Fruit fly (Drosophila melanogaster) whole organism, embryonic: ENCODE results near the gene caps.

Source experiments
- Atf-2 ChIP-seq: fragments of 200-800 bp; sonication (Bioruptor generic); optimal IDR thresholded peaks from 2 replicates; lab custom pipeline; 2016; ENCODE audit warnings: missing biosample characterization, missing genetic modification characterization
- B-H1 ChIP-seq: fragments of 200-800 bp; sonication (Bioruptor generic); IDR thresholded peaks from 3 replicates; pipeline ENCODE4 v1.3.6; 2022; ENCODE audit warnings: missing biosample characterization, missing genetic modification characterization
- CG10654 ChIP-seq: fragments of 200-800 bp; sonication (Bioruptor generic); optimal IDR thresholded peaks from 2 replicates; lab custom pipeline; 2016; ENCODE audit warnings: missing biosample characterization, missing genetic modification characterization
- CG10979 ChIP-seq: fragments of 200-800 bp; sonication (Bioruptor generic); optimal IDR thresholded peaks from 2 replicates; lab custom pipeline; 2018; ENCODE audit warnings: missing biosample characterization, mild to moderate bottlenecking, missing genetic modification characterization, moderate library complexity
- CG12219 ChIP-seq: fragments of 200-800 bp; sonication (Bioruptor generic); optimal IDR thresholded peaks from 3 replicates; lab custom pipeline; 2018; ENCODE audit warnings: missing biosample characterization, mild to moderate bottlenecking, missing genetic modification characterization
- CG12236 ChIP-seq: fragments of 200-800 bp; sonication (Bioruptor generic); optimal IDR thresholded peaks from 2 replicates; lab custom pipeline; 2016; ENCODE audit warnings: missing biosample characterization, missing genetic modification characterization
- CG13123 ChIP-seq: fragments of 200-800 bp; sonication (Bioruptor generic); optimal IDR thresholded peaks from 2 replicates; lab custom pipeline; 2016; ENCODE audit warnings: missing biosample characterization, missing genetic modification characterization
- CG13894 ChIP-seq: fragments of 200-800 bp; sonication (Bioruptor generic); optimal IDR thresholded peaks from 3 replicates; lab custom pipeline; 2018; ENCODE audit warnings: missing biosample characterization, mild to moderate bottlenecking, missing genetic modification characterization, moderate library complexity
- CG14710 ChIP-seq: fragments of 200-800 bp; sonication (Bioruptor generic); optimal IDR thresholded peaks from 3 replicates; lab custom pipeline; 2019; ENCODE audit warnings: missing biosample characterization, mild to moderate bottlenecking, missing genetic modification characterization, moderate library complexity
- CG15011 ChIP-seq: fragments of 200-800 bp; sonication (Bioruptor generic); optimal IDR thresholded peaks from 3 replicates; lab custom pipeline; 2018; ENCODE audit warnings: missing biosample characterization, mild to moderate bottlenecking, missing genetic modification characterization
- CG15514 ChIP-seq: fragments of 200-800 bp; sonication (Bioruptor generic); optimal IDR thresholded peaks from 3 replicates; lab custom pipeline; 2017; ENCODE audit warnings: missing biosample characterization, missing genetic modification characterization, mild to moderate bottlenecking, moderate library complexity, missing genetic modification reagents
- CG17385 ChIP-seq: fragments of 200-800 bp; sonication (Bioruptor generic); optimal IDR thresholded peaks from 3 replicates; lab custom pipeline; 2018; ENCODE audit warnings: missing biosample characterization, mild to moderate bottlenecking, missing genetic modification characterization
- CG17612 ChIP-seq: fragments of 200-800 bp; sonication (Bioruptor generic); IDR thresholded peaks from 2 replicates; pipeline ENCODE4 v1.3.6; 2022; ENCODE audit warnings: missing biosample characterization, missing genetic modification characterization
- CG18011 ChIP-seq: fragments of 200-800 bp; sonication (Bioruptor generic); optimal IDR thresholded peaks from 2 replicates; lab custom pipeline; 2017; ENCODE audit warnings: missing biosample characterization, missing genetic modification characterization, mild to moderate bottlenecking, moderate library complexity, missing genotype
- CG1832 ChIP-seq: fragments of 200-800 bp; sonication (Bioruptor generic); optimal IDR thresholded peaks from 2 replicates; lab custom pipeline; 2017; ENCODE audit warnings: missing biosample characterization, mild to moderate bottlenecking, missing genetic modification characterization, inconsistent platforms
- CG2129 ChIP-seq: fragments of 200-800 bp; sonication (Bioruptor generic); IDR thresholded peaks from 2 replicates; pipeline ENCODE4 v1.3.6; 2022; ENCODE audit warnings: missing biosample characterization, missing genetic modification characterization; ENCODE audit not compliant: partially characterized antibody
- CG30403 ChIP-seq: fragments of 200-800 bp; sonication (Bioruptor generic); optimal IDR thresholded peaks from 3 replicates; lab custom pipeline; 2016; ENCODE audit warnings: missing biosample characterization, missing genetic modification characterization
- CG31441 ChIP-seq: fragments of 200-800 bp; sonication (Bioruptor generic); IDR thresholded peaks from 2 replicates; pipeline ENCODE4 v1.3.6; 2022; ENCODE audit warnings: missing biosample characterization, missing genetic modification characterization
- CG3847 ChIP-seq: fragments of 200-800 bp; sonication (Bioruptor generic); IDR thresholded peaks from 2 replicates; pipeline ENCODE4 v1.3.6; 2022; ENCODE audit warnings: missing biosample characterization, missing genetic modification characterization
- CG43689 ChIP-seq: fragments of 200-800 bp; sonication (Bioruptor generic); IDR thresholded peaks from 2 replicates; pipeline ENCODE4 v1.3.6; 2022; ENCODE audit warnings: missing biosample characterization, missing genetic modification characterization
- CG7786 ChIP-seq: fragments of 200-800 bp; sonication (Bioruptor generic); optimal IDR thresholded peaks from 2 replicates; lab custom pipeline; 2016; ENCODE audit warnings: missing biosample characterization, missing genetic modification characterization
- CG7963 ChIP-seq: fragments of 200-800 bp; sonication (Bioruptor generic); IDR thresholded peaks from 3 replicates; pipeline ENCODE4 v1.3.6; 2022; ENCODE audit warnings: missing biosample characterization, missing genetic modification characterization; ENCODE audit not compliant: partially characterized antibody
- CG8281 ChIP-seq: fragments of 200-800 bp; sonication (Bioruptor generic); optimal IDR thresholded peaks from 2 replicates; lab custom pipeline; 2018; ENCODE audit warnings: missing biosample characterization, mild to moderate bottlenecking, missing genetic modification characterization, moderate library complexity
- CG9437 ChIP-seq: fragments of 200-800 bp; sonication (Bioruptor generic); optimal IDR thresholded peaks from 2 replicates; lab custom pipeline; 2018; ENCODE audit warnings: missing biosample characterization, mild to moderate bottlenecking, missing genetic modification characterization
- Dfd ChIP-seq, 2 experiments: fragments of >200 bp; optimal IDR thresholded peaks; 2 replicates each; lab custom pipeline; 2017; ENCODE audit warnings: missing biosample characterization in 2 of 2, missing genetic modification characterization in 2 of 2
- Dip2 ChIP-seq: fragments of 200-800 bp; sonication (Bioruptor generic); IDR thresholded peaks from 2 replicates; pipeline ENCODE4 v1.3.6; 2022; ENCODE audit warnings: missing biosample characterization, missing genetic modification characterization
- Dip3 ChIP-seq: fragments of 200-800 bp; sonication (Bioruptor generic); optimal IDR thresholded peaks from 3 replicates; lab custom pipeline; 2016; ENCODE audit warnings: missing biosample characterization, missing genetic modification characterization
- ERR ChIP-seq: fragments of 200-800 bp; sonication (Bioruptor generic); optimal IDR thresholded peaks from 2 replicates; lab custom pipeline; 2016; ENCODE audit warnings: missing biosample characterization, missing genetic modification characterization
- HLH4C ChIP-seq: fragments of 200-800 bp; sonication (Bioruptor generic); IDR thresholded peaks from 3 replicates; pipeline ENCODE4 v1.3.6; 2022; ENCODE audit warnings: missing biosample characterization, missing genetic modification characterization; ENCODE audit not compliant: partially characterized antibody
- HLH54F ChIP-seq: fragments of 200-800 bp; sonication (Bioruptor generic); optimal IDR thresholded peaks from 3 replicates; lab custom pipeline; 2016; ENCODE audit warnings: missing biosample characterization, missing genetic modification characterization
- Hmr ChIP-seq: fragments of 200-800 bp; sonication (Bioruptor generic); optimal IDR thresholded peaks from 3 replicates; lab custom pipeline; 2017; ENCODE audit warnings: mild to moderate bottlenecking, missing biosample characterization, missing genetic modification reagents, missing genetic modification characterization
- Jarid2 ChIP-seq: fragments of 200-800 bp; sonication (Bioruptor generic); optimal IDR thresholded peaks from 3 replicates; lab custom pipeline; 2017; ENCODE audit warnings: mild to moderate bottlenecking, missing biosample characterization, missing genetic modification reagents, missing genetic modification characterization
- Kr ChIP-seq: fragments of 200-800 bp; sonication (Bioruptor generic); optimal IDR thresholded peaks from 2 replicates; lab custom pipeline; 2017; ENCODE audit warnings: missing biosample characterization, mild to moderate bottlenecking, missing genetic modification characterization
- Med ChIP-seq: fragments of 200-800 bp; sonication (Bioruptor generic); peaks from one replicate; lab custom pipeline; 2016; ENCODE audit warnings: missing biosample characterization, missing genetic modification characterization, mild to moderate bottlenecking, inconsistent platforms, moderate library complexity
- Mes4 ChIP-seq: fragments of 200-800 bp; sonication (Bioruptor generic); optimal IDR thresholded peaks from 2 replicates; lab custom pipeline; 2016; ENCODE audit warnings: missing biosample characterization, missing genetic modification characterization
- ab ChIP-seq: fragments of 200-800 bp; sonication (Bioruptor generic); optimal IDR thresholded peaks from 2 replicates; lab custom pipeline; 2016; ENCODE audit warnings: missing biosample characterization, missing genetic modification characterization
- amos ChIP-seq: fragments of 200-800 bp; sonication (Bioruptor generic); IDR thresholded peaks from 2 replicates; pipeline ENCODE4 v1.3.6; 2022; ENCODE audit warnings: missing biosample characterization, missing genetic modification characterization; ENCODE audit not compliant: partially characterized antibody
- br ChIP-seq: fragments of >200 bp; optimal IDR thresholded peaks from 2 replicates; lab custom pipeline; 2017
- chm ChIP-seq: fragments of 200-800 bp; sonication (Bioruptor generic); IDR thresholded peaks from 2 replicates; pipeline ENCODE4 v1.3.6; 2022; ENCODE audit warnings: missing biosample characterization, missing genetic modification characterization
- croc ChIP-seq: fragments of 200-800 bp; sonication (Bioruptor generic); conservative IDR thresholded peaks from 3 replicates; pipeline ENCODE4 v1.3.6; 2022; ENCODE audit warnings: missing biosample characterization, missing genetic modification characterization
- ewg ChIP-seq: fragments of 200-800 bp; sonication (Bioruptor generic); optimal IDR thresholded peaks from 3 replicates; lab custom pipeline; 2017; ENCODE audit warnings: mild to moderate bottlenecking, missing biosample characterization, missing genetic modification reagents, missing genetic modification characterization
- h ChIP-seq: fragments of >200 bp; optimal IDR thresholded peaks from 2 replicates; lab custom pipeline; 2017
- knrl ChIP-seq: fragments of 200-800 bp; sonication (Bioruptor generic); IDR thresholded peaks from 3 replicates; pipeline ENCODE4 v1.3.6; 2022; ENCODE audit warnings: missing biosample characterization, missing genetic modification characterization; ENCODE audit not compliant: partially characterized antibody
- pan ChIP-seq, 4 experiments: fragments of >200 bp in 3 of 4; fragments of 200-800 bp in 1 of 4; sonication (Bioruptor generic) in 1 of 4; optimal IDR thresholded peaks in 3 of 4; IDR thresholded peaks in 1 of 4; 2 replicates each; pipeline versions ENCODE4 v1.3.6 to Lab custom; 2017 to 2022; ENCODE audit warnings: missing biosample characterization in 2 of 4, missing genetic modification characterization in 2 of 4, mixed read lengths in 1 of 4
- ro ChIP-seq: fragments of 200-800 bp; sonication (Bioruptor generic); IDR thresholded peaks from 2 replicates; pipeline ENCODE4 v1.3.6; 2022; ENCODE audit warnings: missing biosample characterization, missing genetic modification characterization
- salm ChIP-seq: fragments of 200-800 bp; sonication (Bioruptor generic); optimal IDR thresholded peaks from 2 replicates; lab custom pipeline; 2018; ENCODE audit warnings: missing biosample characterization, mild to moderate bottlenecking, missing genetic modification characterization
- sim ChIP-seq: fragments of 200-800 bp; sonication (Bioruptor generic); IDR thresholded peaks from 2 replicates; pipeline ENCODE4 v1.3.6; 2022; ENCODE audit warnings: missing biosample characterization, missing genetic modification characterization
- tgo ChIP-seq: fragments of 200-800 bp; sonication (Bioruptor generic); IDR thresholded peaks from 3 replicates; pipeline ENCODE4 v1.3.6; 2022; ENCODE audit warnings: missing biosample characterization, missing genetic modification characterization
- tx ChIP-seq: fragments of 200-800 bp; sonication (Bioruptor generic); optimal IDR thresholded peaks from 2 replicates; lab custom pipeline; 2016; ENCODE audit warnings: missing biosample characterization, missing genetic modification characterization
- unpg ChIP-seq: fragments of 200-800 bp; sonication (Bioruptor generic); optimal IDR thresholded peaks from 3 replicates; lab custom pipeline; 2018; ENCODE audit warnings: missing biosample characterization, mild to moderate bottlenecking, missing genetic modification characterization, moderate library complexity
- wor ChIP-seq: fragments of 200-800 bp; sonication (Bioruptor generic); IDR thresholded peaks from 2 replicates; pipeline ENCODE4 v1.3.6; 2022; ENCODE audit warnings: missing biosample characterization, missing genetic modification characterization

caps gene

dm6 chr3L:13189280-13189679 lies 39.2 kb upstream of the caps start (continued):
- TF ChIP-seq CG15514 (GFP tag; lab: Kevin White, UChicago) = no peak
- TF ChIP-seq CG8281 (tag; lab: Kevin White, UChicago) = no peak
- TF ChIP-seq h = no peak
- no peak for TF ChIP-seq CG2129 (GFP tag; lab: Robert Waterston, UW)
- TF ChIP-seq ro = peak; percentile 48; the same call in 1 of the 2 replicates
- TF ChIP-seq CG13894 (tag; lab: Kevin White, UChicago) = no peak
- no peak for TF ChIP-seq Hmr
- no peak for TF ChIP-seq ab (GFP tag; lab: Kevin White, UChicago)
- no peak for TF ChIP-seq CG43689
- TF ChIP-seq tx (GFP tag; lab: Kevin White, UChicago) = no peak
- no peak for TF ChIP-seq pan (optimal IDR thresholded peaks at IDR 0.05; lab: Kevin White, UChicago)
- peak in 1 of 2 experiments; percentile 56 for TF ChIP-seq pan (GFP tag; optimal IDR thresholded peaks at IDR 0.05 in 1 of 2, IDR thresholded peaks at IDR 0.05 in 1 of 2)
- no peak for TF ChIP-seq wor (GFP tag; lab: Robert Waterston, UW)
- TF ChIP-seq croc (GFP tag; lab: Robert Waterston, UW) = peak; percentile 65
- peak; percentile 82 for TF ChIP-seq CG10979 (tag; lab: Kevin White, UChicago)
- TF ChIP-seq ERR (GFP tag; lab: Kevin White, UChicago) = no peak
- TF ChIP-seq tgo (GFP tag; lab: Robert Waterston, UW) = peak; percentile 64
- no peak for TF ChIP-seq CG18011 (GFP tag; lab: Kevin White, UChicago)
- no peak for TF ChIP-seq CG12236 (GFP tag; lab: Kevin White, UChicago)
- no peak for TF ChIP-seq salm (tag; lab: Kevin White, UChicago)
- TF ChIP-seq CG17385 (GFP tag; lab: Kevin White, UChicago) = peak; percentile 38
- TF ChIP-seq sim (GFP tag; lab: Robert Waterston, UW) = 0 out of 2 replicates have a peak, but pooled peaks have one; percentile 60
- TF ChIP-seq Dfd (GFP tag; optimal IDR thresholded peaks at IDR 0.05; lab: Kevin White, UChicago) = no peak
- no peak for TF ChIP-seq Med (GFP tag; lab: Kevin White, UChicago)
- TF ChIP-seq CG17612 = no peak
- no peak for TF ChIP-seq Mes4 (GFP tag; lab: Kevin White, UChicago)
- TF ChIP-seq CG31441 (GFP tag; lab: Robert Waterston, UW) = peak; percentile 78
- no peak for TF ChIP-seq CG1832
- TF ChIP-seq ewg (GFP tag; lab: Kevin White, UChicago) = peak; percentile 22
- peak; percentile 21 for TF ChIP-seq Kr
- TF ChIP-seq CG30403 (GFP tag; lab: Kevin White, UChicago) = peak; percentile 52
- no peak for TF ChIP-seq CG3847 (GFP tag; lab: Robert Waterston, UW)
- no peak for TF ChIP-seq amos (GFP tag; lab: Robert Waterston, UW)
- TF ChIP-seq CG14710 = peak; percentile 76
- TF ChIP-seq CG7963 (GFP tag; lab: Robert Waterston, UW) = no peak
- TF ChIP-seq B-H1 (GFP tag; lab: Robert Waterston, UW) = no peak
- no peak for TF ChIP-seq HLH4C (GFP tag; lab: Robert Waterston, UW)
- TF ChIP-seq CG7786 = no peak
- no peak for TF ChIP-seq Dip3 (GFP tag; lab: Kevin White, UChicago)
- TF ChIP-seq HLH54F (GFP tag; lab: Kevin White, UChicago) = no peak
- TF ChIP-seq knrl (GFP tag; lab: Robert Waterston, UW) = no peak
- peak; percentile 13 for TF ChIP-seq CG9437 (GFP tag; lab: Kevin White, UChicago)
- TF ChIP-seq unpg (GFP tag; lab: Kevin White, UChicago) = peak; percentile 39
- TF ChIP-seq CG13123 = no peak
- no peak for TF ChIP-seq Dip2 (GFP tag; lab: Robert Waterston, UW)
- peak; percentile 47 for TF ChIP-seq CG10654
- TF ChIP-seq chm (GFP tag; lab: Robert Waterston, UW) = no peak
- no peak for TF ChIP-seq br (lab: Kevin White, UChicago)
- TF ChIP-seq Jarid2 (GFP tag; lab: Kevin White, UChicago) = peak; percentile 6
- TF ChIP-seq CG12219 (GFP tag; lab: Kevin White, UChicago) = no peak
- TF ChIP-seq CG15011 (GFP tag; lab: Kevin White, UChicago) = no peak
- no peak for TF ChIP-seq Atf-2 (GFP tag; lab: Kevin White, UChicago)
